Worm (Caenorhabditis elegans) whole organism, L2 larva: ENCODE measurements around the gene tag-115.

ENCODE experiments used
- F13H6.1 ChIP-seq: sonication (generic microtip); optimal IDR thresholded peaks from 2 replicates; lab custom pipeline; 2016; ENCODE audit warnings: missing genetic modification characterization, missing compliant biosample characterization
- R02D3.7 ChIP-seq: fragments of 150-350 bp; optimal IDR thresholded peaks from 2 replicates; lab custom pipeline; 2014; ENCODE audit warnings: missing biosample characterization, missing genetic modification characterization
- aly-2 ChIP-seq: fragments of 150-350 bp; optimal IDR thresholded peaks from 2 replicates; lab custom pipeline; 2014; ENCODE audit warnings: missing biosample characterization, missing genetic modification characterization
- blmp-1 ChIP-seq: sonication (generic microtip); optimal IDR thresholded peaks from 2 replicates; lab custom pipeline; 2017; ENCODE audit warnings: missing genetic modification characterization, mild to moderate bottlenecking, missing compliant biosample characterization, antibody characterized with exemption, moderate library complexity; ENCODE audit not compliant: insufficient read depth
- elt-1 ChIP-seq: fragments of 150-350 bp; optimal IDR thresholded peaks from 2 replicates; lab custom pipeline; 2014; ENCODE audit warnings: missing biosample characterization, missing genetic modification characterization
- elt-3 ChIP-seq: sonication (generic microtip); optimal IDR thresholded peaks from 2 replicates; lab custom pipeline; 2017; ENCODE audit warnings: missing biosample characterization, missing genetic modification characterization
- lin-11 ChIP-seq: fragments of 150-350 bp; sonication (generic microtip); optimal IDR thresholded peaks from 2 replicates; lab custom pipeline; 2014; ENCODE audit warnings: missing biosample characterization, missing genetic modification characterization, inconsistent platforms, mixed read lengths
- lin-13 ChIP-seq: fragments of 150-350 bp; optimal IDR thresholded peaks from 2 replicates; lab custom pipeline; 2014; ENCODE audit warnings: missing biosample characterization, missing genetic modification reagents, missing genetic modification characterization
- lsy-2 ChIP-seq, 2 experiments: fragments of 150-350 bp in 1 of 2; sonication (generic microtip) in 1 of 2; optimal IDR thresholded peaks; 2 replicates each; lab custom pipeline; 2014 to 2017; ENCODE audit warnings: missing biosample characterization in 2 of 2, missing genetic modification characterization in 2 of 2
- nhr-237 ChIP-seq: fragments of 150-350 bp; optimal IDR thresholded peaks from 2 replicates; lab custom pipeline; 2014; ENCODE audit warnings: missing biosample characterization, missing genetic modification characterization
- nhr-25 ChIP-seq: fragments of 150-350 bp; sonication (generic microtip); optimal IDR thresholded peaks from 3 replicates; lab custom pipeline; 2014; ENCODE audit warnings: missing biosample characterization, missing genetic modification characterization
- nhr-6 ChIP-seq: fragments of 150-350 bp; optimal IDR thresholded peaks from 2 replicates; lab custom pipeline; 2014; ENCODE audit warnings: missing biosample characterization, missing genetic modification characterization
- skn-1 ChIP-seq: sonication (generic microtip); optimal IDR thresholded peaks from 2 replicates; lab custom pipeline; 2017; ENCODE audit warnings: missing biosample characterization, missing genetic modification characterization

ce11 chrIV:13238943-13239861, at the start of gene tag-115:
- TF ChIP-seq F13H6.1 (tag; lab: Kevin White, UChicago) (no peak), nhr-237 (tag; lab: Kevin White, UChicago) (no peak), lsy-2 (tag; optimal IDR thresholded peaks at IDR 0.05; lab: Kevin White, UChicago) (peak in 1 of 2 experiments; percentile 23), nhr-25 (tag; lab: Kevin White, UChicago) (peak; percentile 5), nhr-6 (tag; lab: Kevin White, UChicago) (no peak), blmp-1 (tag; lab: Kevin White, UChicago) (no peak), R02D3.7 (tag; lab: Kevin White, UChicago) (no peak), elt-1 (tag; lab: Kevin White, UChicago) (no peak), lin-11 (tag; lab: Kevin White, UChicago) (no peak), lin-13 (GFP tag; lab: Kevin White, UChicago) (no peak), aly-2 (no peak), elt-3 (tag; lab: Kevin White, UChicago) (no peak), skn-1 (no peak)
